Worm (Caenorhabditis elegans) whole organism, young adult: ENCODE measurements around the gene F47E1.20.
"Not testable (repeated sequence)": the region's sequence is repeated elsewhere in the genome, so short reads cannot be mapped to it uniquely, and the experiment has no call there.

ENCODE experiments used
- B0261.1 ChIP-seq: sonication (generic microtip); optimal IDR thresholded peaks from 2 replicates; lab custom pipeline; 2016; ENCODE audit warnings: mild to moderate bottlenecking, missing genetic modification characterization, moderate library complexity, missing compliant biosample characterization
- C17E4.6 ChIP-seq: fragments of 200-800 bp; sonication (Bioruptor generic); IDR thresholded peaks from 2 replicates; pipeline ENCODE4 v1.3.6; 2022; ENCODE audit warnings: missing genetic modification reagents, missing genetic modification characterization, missing compliant biosample characterization
- D2030.7 ChIP-seq: fragments of 200-800 bp; sonication (Bioruptor generic); IDR thresholded peaks from 2 replicates; pipeline ENCODE4 v1.3.6; 2022; ENCODE audit warnings: missing genetic modification reagents, missing genetic modification characterization, missing compliant biosample characterization
- F23B12.7 ChIP-seq: sonication (generic microtip); optimal IDR thresholded peaks from 2 replicates; lab custom pipeline; 2017; ENCODE audit warnings: missing genetic modification characterization, mild to moderate bottlenecking, missing compliant biosample characterization, antibody characterized with exemption, moderate library complexity; ENCODE audit not compliant: insufficient read depth
- F37B4.10 ChIP-seq: fragments of 200-800 bp; sonication (Bioruptor generic); IDR thresholded peaks from 2 replicates; pipeline ENCODE4 v1.3.6; 2022; ENCODE audit warnings: missing genetic modification characterization, missing compliant biosample characterization
- F49E8.2 ChIP-seq: sonication (generic microtip); optimal IDR thresholded peaks from 3 replicates; lab custom pipeline; 2017; ENCODE audit warnings: missing genetic modification characterization, mild to moderate bottlenecking, missing compliant biosample characterization, antibody characterized with exemption, moderate library complexity; ENCODE audit not compliant: insufficient read depth
- T07F8.4 ChIP-seq: sonication (generic microtip); optimal IDR thresholded peaks from 2 replicates; lab custom pipeline; 2016; ENCODE audit warnings: mild to moderate bottlenecking, missing genetic modification characterization, moderate library complexity, missing compliant biosample characterization
- Y56A3A.18 ChIP-seq: fragments of 200-800 bp; sonication (Bioruptor generic); IDR thresholded peaks from 2 replicates; pipeline ENCODE4 v1.3.6; 2022; ENCODE audit warnings: missing genetic modification reagents, missing genetic modification characterization, missing compliant biosample characterization
- Y79H2A.3 ChIP-seq: fragments of 200-800 bp; sonication (Bioruptor generic); conservative IDR thresholded peaks from 2 replicates; pipeline ENCODE4 v1.3.6; 2022; ENCODE audit warnings: missing genetic modification reagents, missing genetic modification characterization, missing compliant biosample characterization
- ZK185.1 ChIP-seq: sonication (generic microtip); optimal IDR thresholded peaks from 2 replicates; lab custom pipeline; 2016; ENCODE audit warnings: mild to moderate bottlenecking, missing genetic modification characterization, missing compliant biosample characterization; ENCODE audit not compliant: poor library complexity, severe bottlenecking
- ama-1 ChIP-seq, 3 experiments: fragments of 150-350 bp in 1 of 3; sonication (generic microtip) in 2 of 3; optimal IDR thresholded peaks; 2 replicates each; lab custom pipeline; 2014 to 2018; ENCODE audit warnings: missing biosample characterization in 2 of 3, missing genetic modification characterization in 2 of 3, missing genetic modification reagents in 2 of 3
- athp-1 ChIP-seq: sonication (generic microtip); optimal IDR thresholded peaks from 2 replicates; lab custom pipeline; 2017; ENCODE audit warnings: mild to moderate bottlenecking, missing genetic modification characterization, missing compliant biosample characterization
- attf-6 ChIP-seq: fragments of 200-800 bp; sonication (Bioruptor generic); IDR thresholded peaks from 2 replicates; pipeline ENCODE4 v1.3.6; 2022; ENCODE audit warnings: missing genetic modification reagents, missing genetic modification characterization, missing compliant biosample characterization
- bed-2 ChIP-seq: fragments of 200-800 bp; sonication (Bioruptor generic); IDR thresholded peaks from 2 replicates; pipeline ENCODE4 v1.3.6; 2022; ENCODE audit warnings: missing genetic modification reagents, missing genetic modification characterization, missing compliant biosample characterization
- ceh-27 ChIP-seq: fragments of 200-800 bp; sonication (Bioruptor generic); optimal IDR thresholded peaks from 2 replicates; lab custom pipeline; 2018; ENCODE audit warnings: mild to moderate bottlenecking, missing genetic modification characterization, moderate library complexity, missing compliant biosample characterization
- die-1 ChIP-seq: sonication (generic microtip); optimal IDR thresholded peaks from 2 replicates; lab custom pipeline; 2016; ENCODE audit warnings: missing genotype, mild to moderate bottlenecking, missing genetic modification characterization, missing compliant biosample characterization
- egrh-3 ChIP-seq: fragments of 200-800 bp; sonication (Bioruptor generic); IDR thresholded peaks from 2 replicates; pipeline ENCODE4 v1.3.6; 2022; ENCODE audit warnings: missing genetic modification reagents, missing genetic modification characterization, missing compliant biosample characterization
- ekl-4 ChIP-seq: fragments of 200-800 bp; sonication (Bioruptor generic); IDR thresholded peaks from 2 replicates; pipeline ENCODE4 v1.3.6; 2022; ENCODE audit warnings: missing genetic modification reagents, missing genetic modification characterization, missing compliant biosample characterization
- hlh-12 ChIP-seq: sonication (generic microtip); optimal IDR thresholded peaks from 2 replicates; lab custom pipeline; 2016; ENCODE audit warnings: missing genetic modification characterization, missing compliant biosample characterization
- hmg-1.2 ChIP-seq: fragments of 200-800 bp; sonication (Bioruptor generic); IDR thresholded peaks from 2 replicates; pipeline ENCODE4 v1.3.6; 2022; ENCODE audit warnings: missing genetic modification reagents, missing genetic modification characterization, missing compliant biosample characterization
- hmg-20 ChIP-seq: fragments of 200-800 bp; sonication (Bioruptor generic); IDR thresholded peaks from 2 replicates; pipeline ENCODE4 v1.3.6; 2022; ENCODE audit warnings: missing genetic modification reagents, missing genetic modification characterization, missing compliant biosample characterization
- lin-26 ChIP-seq: fragments of 200-800 bp; sonication (Bioruptor generic); IDR thresholded peaks from 2 replicates; pipeline ENCODE4 v1.3.6; 2022; ENCODE audit warnings: missing genetic modification reagents, missing genetic modification characterization, missing compliant biosample characterization
- lin-54 ChIP-seq: fragments of 200-800 bp; sonication (Bioruptor generic); optimal IDR thresholded peaks from 2 replicates; lab custom pipeline; 2018; ENCODE audit warnings: mild to moderate bottlenecking, missing genetic modification characterization, missing compliant biosample characterization
- lir-1 ChIP-seq: fragments of 200-800 bp; sonication (Bioruptor generic); conservative IDR thresholded peaks from 2 replicates; pipeline ENCODE4 v1.3.6; 2022; ENCODE audit warnings: missing genetic modification reagents, missing genetic modification characterization, missing compliant biosample characterization
- madf-3 ChIP-seq: fragments of 200-800 bp; sonication (Bioruptor generic); IDR thresholded peaks from 2 replicates; pipeline ENCODE4 v1.3.6; 2022; ENCODE audit warnings: missing genetic modification reagents, missing genetic modification characterization, missing compliant biosample characterization
- madf-6 ChIP-seq: fragments of 200-800 bp; sonication (Bioruptor generic); IDR thresholded peaks from 2 replicates; pipeline ENCODE4 v1.3.6; 2022; ENCODE audit warnings: missing genetic modification reagents, missing genetic modification characterization, missing compliant biosample characterization
- mcd-1 ChIP-seq: fragments of 200-800 bp; sonication (Bioruptor generic); IDR thresholded peaks from 2 replicates; pipeline ENCODE4 v1.3.6; 2022; ENCODE audit warnings: missing genetic modification reagents, missing genetic modification characterization, missing compliant biosample characterization
- mes-4 ChIP-seq: sonication (generic microtip); optimal IDR thresholded peaks from 2 replicates; lab custom pipeline; 2016; ENCODE audit warnings: missing genotype, missing genetic modification characterization, missing compliant biosample characterization
- mxl-1 ChIP-seq: sonication (generic microtip); optimal IDR thresholded peaks from 2 replicates; lab custom pipeline; 2016; ENCODE audit warnings: missing genetic modification characterization, missing compliant biosample characterization
- nfyb-1 ChIP-seq: fragments of 200-800 bp; sonication (Bioruptor generic); IDR thresholded peaks from 2 replicates; pipeline ENCODE4 v1.3.6; 2022; ENCODE audit warnings: missing genetic modification reagents, missing genetic modification characterization, missing compliant biosample characterization
- nhr-120 ChIP-seq: fragments of 200-800 bp; sonication (Bioruptor generic); IDR thresholded peaks from 2 replicates; pipeline ENCODE4 v1.3.6; 2022; ENCODE audit warnings: missing genetic modification characterization, missing compliant biosample characterization
- nhr-179 ChIP-seq: sonication (generic microtip); optimal IDR thresholded peaks from 2 replicates; lab custom pipeline; 2016; ENCODE audit warnings: mild to moderate bottlenecking, missing genetic modification characterization, missing compliant biosample characterization
- nhr-90 ChIP-seq: sonication (generic microtip); optimal IDR thresholded peaks from 2 replicates; lab custom pipeline; 2016; ENCODE audit warnings: missing genotype, mild to moderate bottlenecking, missing genetic modification characterization, missing compliant biosample characterization
- pbrm-1 ChIP-seq: fragments of 200-800 bp; sonication (Bioruptor generic); IDR thresholded peaks from 2 replicates; pipeline ENCODE4 v1.3.6; 2022; ENCODE audit warnings: missing genetic modification reagents, missing genetic modification characterization, missing compliant biosample characterization
- pha-4 ChIP-seq: fragments of 150-350 bp; sonication (generic microtip); optimal IDR thresholded peaks from 2 replicates; lab custom pipeline; 2014; ENCODE audit warnings: missing biosample characterization, missing genetic modification reagents, missing genetic modification characterization
- rcor-1 ChIP-seq: fragments of 200-800 bp; sonication (Bioruptor generic); IDR thresholded peaks from 2 replicates; pipeline ENCODE4 v1.3.6; 2022; ENCODE audit warnings: missing genetic modification reagents, missing genetic modification characterization, missing compliant biosample characterization
- rec-8 ChIP-seq, 2 experiments: sonication (generic microtip); optimal IDR thresholded peaks; 2 replicates each; lab custom pipeline; 2016; ENCODE audit warnings: mild to moderate bottlenecking in 2 of 2, missing genetic modification characterization in 2 of 2, missing genetic modification reagents in 2 of 2, missing genotype in 2 of 2, missing biosample characterization in 1 of 2, missing compliant biosample characterization in 1 of 2, moderate library complexity in 1 of 2
- rpc-1 ChIP-seq, 2 experiments: fragments of 150-350 bp in 1 of 2; sonication (generic microtip) in 1 of 2; optimal IDR thresholded peaks; 2 replicates each; lab custom pipeline; 2014 to 2018; ENCODE audit warnings: missing biosample characterization in 1 of 2, missing genetic modification characterization in 1 of 2, missing genetic modification reagents in 1 of 2, missing genotype in 1 of 2
- snpc-3.4 ChIP-seq: sonication (generic microtip); optimal IDR thresholded peaks from 2 replicates; lab custom pipeline; 2017; ENCODE audit warnings: missing genetic modification characterization, mild to moderate bottlenecking, missing compliant biosample characterization, antibody characterized with exemption, moderate library complexity, missing genotype, missing genetic modification reagents
- sptf-2 ChIP-seq: fragments of 200-800 bp; sonication (Bioruptor generic); optimal IDR thresholded peaks from 2 replicates; lab custom pipeline; 2018; ENCODE audit warnings: mild to moderate bottlenecking, missing genetic modification characterization, missing compliant biosample characterization
- tbp1 ChIP-seq: fragments of 200-800 bp; sonication (Bioruptor generic); optimal IDR thresholded peaks from 2 replicates; lab custom pipeline; 2018; ENCODE audit warnings: mild to moderate bottlenecking, missing genetic modification characterization, missing compliant biosample characterization
- ztf-18 ChIP-seq: sonication (generic microtip); optimal IDR thresholded peaks from 2 replicates; lab custom pipeline; 2016; ENCODE audit warnings: missing genotype, mild to moderate bottlenecking, missing genetic modification characterization, missing compliant biosample characterization
- ztf-25 ChIP-seq: fragments of 200-800 bp; sonication (Bioruptor generic); IDR thresholded peaks from 2 replicates; pipeline ENCODE4 v1.3.6; 2022; ENCODE audit warnings: missing genetic modification reagents, missing genetic modification characterization, missing compliant biosample characterization
- ztf-26 ChIP-seq: sonication (generic microtip); optimal IDR thresholded peaks from 2 replicates; lab custom pipeline; 2017; ENCODE audit warnings: missing genetic modification characterization, missing compliant biosample characterization
- ztf-28 ChIP-seq: fragments of 200-800 bp; sonication (Bioruptor generic); IDR thresholded peaks from 2 replicates; pipeline ENCODE4 v1.3.6; 2022; ENCODE audit warnings: missing genetic modification reagents, missing genetic modification characterization, missing compliant biosample characterization

Gene F47E1.20

DNA sequence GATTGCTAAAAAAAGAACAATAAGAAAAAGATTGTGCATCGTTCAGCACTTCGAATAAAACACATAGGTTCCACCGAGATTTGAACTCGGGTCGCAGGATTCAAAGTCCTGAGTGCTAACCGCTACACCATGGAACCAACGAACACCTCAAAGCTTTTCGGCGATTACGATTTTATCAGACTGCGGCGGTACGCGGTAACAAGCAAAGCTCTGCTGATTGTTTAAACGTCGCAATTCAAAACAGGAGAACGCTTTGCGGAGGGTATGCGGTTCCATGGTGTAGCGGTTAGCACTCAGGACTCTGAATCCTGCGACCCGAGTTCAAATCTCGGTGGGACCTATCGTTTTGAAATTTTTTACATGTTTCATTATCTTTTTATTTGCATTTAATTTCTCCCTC is 41.8 kb downstream of the F47E1.20 start:
- 0 out of 2 replicates have a peak, but pooled peaks have one; percentile 63 for TF ChIP-seq nhr-120 (GFP tag; lab: Robert Waterston, UW)
- TF ChIP-seq pbrm-1 (GFP tag; lab: Robert Waterston, UW) = peak; percentile 40
- TF ChIP-seq ama-1 (optimal IDR thresholded peaks at IDR 0.05; lab: Kevin White, UChicago) = not testable (repeated sequence)
- peak in 1 of 2 experiments; percentile 34 for TF ChIP-seq ama-1 (GFP tag; optimal IDR thresholded peaks at IDR 0.05; lab: Kevin White, UChicago)
- TF ChIP-seq mxl-1 (tag; lab: Kevin White, UChicago) = peak; percentile 17
- TF ChIP-seq ekl-4 = peak; percentile 47; the same call in 1 of the 2 replicates
- peak; percentile 58 for TF ChIP-seq die-1 (tag; lab: Kevin White, UChicago)
- peak; percentile 55 for TF ChIP-seq mes-4 (tag; lab: Kevin White, UChicago)
- TF ChIP-seq madf-6 = 0 out of 2 replicates have a peak, but pooled peaks have one; percentile 34
- TF ChIP-seq hmg-1.2 (GFP tag; lab: Robert Waterston, UW) = peak; percentile 65
- peak; percentile 6; the same call in 1 of the 2 replicates for TF ChIP-seq rcor-1
- peak; percentile 74; the same call in 1 of the 2 replicates for TF ChIP-seq lin-26 (GFP tag; lab: Robert Waterston, UW)
- peak; percentile 87 for TF ChIP-seq tbp1 (GFP tag; lab: Kevin White, UChicago)
- 0 out of 2 replicates have a peak, but pooled peaks have one; percentile 28 for TF ChIP-seq ztf-28 (GFP tag; lab: Robert Waterston, UW)
- TF ChIP-seq snpc-3.4 = peak; percentile 68
- peak; percentile 5 for TF ChIP-seq lin-54 (GFP tag; lab: Kevin White, UChicago)
- peak; percentile 82 for TF ChIP-seq B0261.1 (tag; lab: Kevin White, UChicago)
- peak; percentile 2 for TF ChIP-seq athp-1 (tag; lab: Kevin White, UChicago)
- TF ChIP-seq F23B12.7 = peak; percentile 12
- peak; percentile 27 for TF ChIP-seq ztf-18 (tag; lab: Kevin White, UChicago)
- TF ChIP-seq Y56A3A.18 (GFP tag; lab: Robert Waterston, UW) = peak; percentile 62; the same call in 1 of the 2 replicates
- TF ChIP-seq D2030.7 (GFP tag; lab: Robert Waterston, UW) = 0 out of 2 replicates have a peak, but pooled peaks have one; percentile 39
- TF ChIP-seq ZK185.1 (tag; lab: Kevin White, UChicago) = peak; percentile 15
- TF ChIP-seq mcd-1 (GFP tag; lab: Robert Waterston, UW) = peak; percentile 32; the same call in 1 of the 2 replicates
- TF ChIP-seq F49E8.2 (tag; lab: Kevin White, UChicago) = peak; percentile 39
- peak; percentile 78 for TF ChIP-seq rpc-1 (optimal IDR thresholded peaks at IDR 0.05; lab: Kevin White, UChicago)
- peak; percentile 82 for TF ChIP-seq rpc-1 (tag; optimal IDR thresholded peaks at IDR 0.05; lab: Kevin White, UChicago)
- TF ChIP-seq ztf-25 (GFP tag; lab: Robert Waterston, UW) = peak; percentile 8; the same call in 1 of the 2 replicates
- TF ChIP-seq T07F8.4 (tag; lab: Kevin White, UChicago) = peak; percentile 26
- peak; percentile 15; the same call in 1 of the 2 replicates for TF ChIP-seq egrh-3 (GFP tag; lab: Robert Waterston, UW)
- TF ChIP-seq nfyb-1 (GFP tag; lab: Robert Waterston, UW) = peak; percentile 64; the same call in 1 of the 2 replicates
- 0 out of 2 replicates have a peak, but pooled peaks have one; percentile 12 for TF ChIP-seq madf-3 (GFP tag; lab: Robert Waterston, UW)
- TF ChIP-seq nhr-90 = peak; percentile 16
- 0 out of 2 replicates have a peak, but pooled peaks have one; percentile 58 for TF ChIP-seq attf-6 (GFP tag; lab: Robert Waterston, UW)
- 0 out of 2 replicates have a peak, but pooled peaks have one; percentile 84 for TF ChIP-seq F37B4.10 (GFP tag; lab: Robert Waterston, UW)
- peak in 1 of 2 experiments; percentile 44 for TF ChIP-seq rec-8 (tag; optimal IDR thresholded peaks at IDR 0.05; lab: Kevin White, UChicago)
- TF ChIP-seq, all 124 proteins: peak for 34; not testable (repeated sequence) for 90

DNA sequence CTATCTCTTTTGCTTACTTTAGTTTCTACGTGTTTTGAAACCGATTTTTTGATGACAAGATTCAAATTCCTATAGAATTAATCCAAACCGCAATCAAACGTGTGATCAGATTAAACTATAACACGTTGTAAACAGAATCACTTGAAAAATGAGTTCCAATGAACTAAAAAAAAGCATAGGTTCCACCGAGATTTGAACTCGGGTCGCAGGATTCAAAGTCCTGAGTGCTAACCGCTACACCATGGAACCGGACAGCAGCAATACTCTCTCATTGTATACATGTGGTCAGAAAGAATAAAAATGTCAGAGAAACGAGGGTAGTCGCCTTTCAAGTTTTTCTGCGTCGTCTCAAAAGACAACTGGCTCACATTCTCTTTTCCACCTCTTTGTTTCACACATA is 42.6 kb downstream of the F47E1.20 start:
- peak; percentile 85 for TF ChIP-seq nhr-90
- peak; percentile 69 for TF ChIP-seq die-1 (tag; lab: Kevin White, UChicago)
- peak; percentile 64; the same call in 1 of the 2 replicates for TF ChIP-seq madf-3 (GFP tag; lab: Robert Waterston, UW)
- TF ChIP-seq rec-8 (tag; optimal IDR thresholded peaks at IDR 0.05; lab: Kevin White, UChicago) = peak; percentile 62 to 77
- peak; percentile 66 for TF ChIP-seq ceh-27
- no peak for TF ChIP-seq pha-4 (tag; lab: Kevin White, UChicago)
- no peak for TF ChIP-seq bed-2 (GFP tag; lab: Robert Waterston, UW)
- no peak for TF ChIP-seq hmg-20 (GFP tag; lab: Robert Waterston, UW)
- no peak for TF ChIP-seq Y79H2A.3 (GFP tag; lab: Robert Waterston, UW)
- peak; percentile 83 for TF ChIP-seq sptf-2
- TF ChIP-seq C17E4.6 (GFP tag; lab: Robert Waterston, UW) = no peak
- peak; percentile 16 for TF ChIP-seq hlh-12
- peak; percentile 45 for TF ChIP-seq ztf-26 (tag; lab: Kevin White, UChicago)
- TF ChIP-seq nhr-179 (tag; lab: Kevin White, UChicago) = no peak
- TF ChIP-seq lir-1 (GFP tag; lab: Robert Waterston, UW) = 0 out of 2 replicates have a peak, but pooled peaks have one; percentile 8
- no peak for TF ChIP-seq egrh-3 (GFP tag; lab: Robert Waterston, UW)
